Worm (Caenorhabditis elegans) whole organism, midembryonic: ENCODE data around the gene famk-1.

Experiments used
- T22C8.4 ChIP-seq: fragments of 200-800 bp; sonication (Bioruptor generic); IDR thresholded peaks from 2 replicates; pipeline ENCODE4 v1.3.6; 2022; ENCODE audit warnings: missing genetic modification characterization, missing compliant biosample characterization
- cog-1 ChIP-seq: sonication (generic microtip); optimal IDR thresholded peaks from 2 replicates; lab custom pipeline; 2016; ENCODE audit warnings: missing genetic modification characterization, missing compliant biosample characterization
- flt-1 ChIP-seq: fragments of 200-800 bp; sonication (Bioruptor generic); IDR thresholded peaks from 2 replicates; pipeline ENCODE4 v1.3.6; 2022; ENCODE audit warnings: missing genetic modification characterization, missing compliant biosample characterization
- klf-2 ChIP-seq: fragments of 200-800 bp; sonication (Bioruptor generic); conservative IDR thresholded peaks from 2 replicates; pipeline ENCODE4 v1.3.6; 2022; ENCODE audit warnings: missing genetic modification reagents, missing genetic modification characterization, missing compliant biosample characterization
- med-1 ChIP-seq: sonication (generic microtip); optimal IDR thresholded peaks from 2 replicates; lab custom pipeline; 2017; ENCODE audit warnings: missing genetic modification characterization, mild to moderate bottlenecking, missing compliant biosample characterization, antibody characterized with exemption, missing genetic modification reagents; ENCODE audit not compliant: insufficient read depth
- ref-1 ChIP-seq: fragments of 200-800 bp; sonication (Bioruptor generic); conservative IDR thresholded peaks from 2 replicates; pipeline ENCODE4 v1.3.6; 2022; ENCODE audit warnings: missing genetic modification reagents, missing genetic modification characterization, missing compliant biosample characterization
- tab-1 ChIP-seq: fragments of 200-800 bp; sonication (Bioruptor generic); IDR thresholded peaks from 2 replicates; pipeline ENCODE4 v1.3.6; 2022; ENCODE audit warnings: missing genetic modification characterization, missing compliant biosample characterization
- ztf-23 ChIP-seq: fragments of 200-800 bp; sonication (Bioruptor generic); IDR thresholded peaks from 2 replicates; pipeline ENCODE4 v1.3.6; 2022; ENCODE audit warnings: missing genetic modification reagents, missing genetic modification characterization, missing compliant biosample characterization
- ztf-29 ChIP-seq: fragments of 200-800 bp; sonication (Bioruptor generic); IDR thresholded peaks from 2 replicates; pipeline ENCODE4 v1.3.6; 2022; ENCODE audit warnings: missing genetic modification reagents, missing genetic modification characterization, missing compliant biosample characterization

The famk-1 gene

DNA sequence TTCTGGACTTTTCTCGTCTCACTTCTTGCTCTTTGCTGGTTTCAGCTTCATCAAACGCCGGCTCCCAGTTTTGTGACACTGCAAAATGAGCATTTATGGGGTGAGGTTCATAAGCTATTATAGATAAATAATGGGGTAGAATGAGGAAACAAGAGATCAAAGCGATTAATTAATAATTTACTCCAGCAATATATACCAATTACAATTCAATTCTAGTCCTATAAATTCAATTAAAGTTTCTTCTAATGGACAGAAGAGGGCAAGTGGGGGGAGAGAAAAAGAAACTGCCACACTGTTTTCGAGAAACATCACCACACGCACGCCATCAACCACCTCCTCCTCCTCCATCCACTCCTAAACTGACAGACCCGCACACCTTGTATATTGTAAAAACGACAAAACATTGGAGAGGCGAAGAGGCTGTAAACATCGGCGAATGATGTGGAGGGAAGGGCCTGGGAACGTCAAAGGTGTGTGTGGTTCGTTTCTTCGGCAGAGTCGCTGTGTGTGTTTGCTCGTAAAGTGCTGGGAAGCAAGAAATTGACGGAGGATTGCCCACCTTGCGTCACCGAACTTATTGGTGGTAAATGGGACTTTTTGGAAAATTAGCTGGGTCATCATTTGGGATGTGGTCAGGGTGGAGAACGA is at the start of gene famk-1, which contains the start of gene H03A11.13:
Gene famk-1 (minus strand): TSS at position 78 of the 648 bp plus-strand sequence.
Gene H03A11.13 (minus strand): TSS at position 51 of the 648 bp plus-strand sequence.
- TF ChIP-seq ref-1 (GFP tag; lab: Robert Waterston, UW) (no peak), T22C8.4 (no peak), flt-1 (GFP tag; lab: Robert Waterston, UW) (no peak)

DNA sequence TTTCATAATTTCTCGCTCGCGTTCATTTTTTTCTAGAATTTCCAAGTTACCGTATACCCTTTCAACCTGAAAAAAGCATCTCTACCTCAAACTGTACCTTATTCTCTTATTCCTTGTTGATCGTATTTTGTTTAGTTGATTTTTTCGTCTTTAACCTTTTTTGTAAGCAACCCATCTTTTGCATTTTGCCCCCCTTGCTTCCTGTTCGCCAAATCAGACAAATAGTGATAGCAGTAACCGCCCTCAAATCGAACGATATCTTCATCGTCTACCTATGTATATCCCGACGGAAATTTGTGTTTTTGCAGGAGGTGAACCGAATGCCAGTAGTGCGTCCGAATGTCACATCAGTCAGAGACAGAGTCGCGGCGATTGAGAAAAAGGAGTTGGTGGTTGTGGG is 49.4 kb upstream of the famk-1 start, which contains the start of gene F46F2.5:
Gene F46F2.5 (plus strand): TSS at position 301 of the 400 bp plus-strand sequence.
- no peak for TF ChIP-seq ztf-29 (GFP tag; lab: Robert Waterston, UW)
- no peak for TF ChIP-seq klf-2
- TF ChIP-seq ztf-23 (GFP tag; lab: Robert Waterston, UW) = no peak
- TF ChIP-seq tab-1 = no peak
- TF ChIP-seq ref-1 (GFP tag; lab: Robert Waterston, UW) = no peak

DNA sequence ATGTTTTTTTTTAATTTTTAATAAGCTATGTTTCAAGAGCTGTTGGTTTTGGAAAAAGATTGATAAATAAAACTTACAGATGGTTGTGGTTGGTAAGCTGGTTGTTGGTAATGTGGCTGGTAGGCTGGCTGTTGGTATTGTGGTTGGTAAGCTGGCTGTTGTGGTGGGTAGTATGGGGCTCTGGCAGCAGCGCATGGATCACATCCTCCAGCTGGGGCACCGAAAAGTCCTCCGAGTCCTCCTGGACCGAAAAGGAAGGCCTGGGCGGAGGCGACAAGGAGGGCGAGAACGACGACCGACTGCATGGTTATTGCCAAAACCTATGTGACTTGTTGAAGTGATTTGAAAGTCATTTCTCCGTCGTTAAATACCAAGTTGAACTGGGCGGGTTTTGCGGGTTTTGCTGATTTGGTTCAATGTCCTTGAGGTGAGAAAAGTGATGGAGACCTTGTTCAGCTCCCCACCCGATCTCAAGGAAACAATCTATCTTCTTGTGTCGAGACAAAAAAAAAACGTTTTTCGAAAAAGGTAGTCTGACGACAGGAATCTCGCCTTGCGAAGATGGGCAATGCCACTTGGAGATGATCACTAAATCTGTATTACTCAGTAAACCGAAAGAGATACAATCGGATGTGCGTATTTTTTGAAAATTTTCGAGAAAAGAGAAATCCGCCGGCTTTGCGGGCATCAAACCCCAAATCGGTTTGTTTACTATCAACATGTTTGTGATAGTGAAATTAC is 47.1 kb upstream of the famk-1 start, which contains the start of gene F46F2.3:
Gene F46F2.3 (minus strand): TSS at position 341 of the 741 bp plus-strand sequence.
- TF ChIP-seq ztf-29 (GFP tag; lab: Robert Waterston, UW) (no peak), T22C8.4 (no peak), flt-1 (GFP tag; lab: Robert Waterston, UW) (no peak), tab-1 (no peak), cog-1 (tag; lab: Kevin White, UChicago) (no peak), ref-1 (GFP tag; lab: Robert Waterston, UW) (no peak), med-1 (GFP tag; lab: Kevin White, UChicago) (no peak), ztf-23 (GFP tag; lab: Robert Waterston, UW) (no peak), klf-2 (no peak)

DNA sequence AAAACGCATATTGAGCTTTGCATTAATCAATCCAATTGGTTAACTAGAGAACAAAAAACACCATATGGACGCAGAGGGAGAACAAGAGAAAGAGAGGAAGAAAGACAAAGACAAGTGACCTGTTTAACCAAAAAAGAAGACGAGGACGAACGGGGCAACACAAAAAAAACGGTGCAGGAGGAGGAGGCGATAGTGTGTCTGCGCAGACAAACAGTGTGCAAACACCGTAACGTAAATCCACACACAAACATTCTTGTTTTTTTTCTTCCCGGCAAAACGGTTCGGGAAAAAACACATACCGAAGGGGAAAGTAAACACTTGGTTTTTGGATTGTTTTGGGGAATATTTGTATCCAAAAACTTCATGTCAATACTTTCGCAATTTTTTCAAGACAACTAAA is 33.5 kb upstream of the famk-1 start:
- TF ChIP-seq flt-1 (GFP tag; lab: Robert Waterston, UW) (peak; percentile 53; the same call in 1 of the 2 replicates), ztf-29 (GFP tag; lab: Robert Waterston, UW) (no peak)

DNA sequence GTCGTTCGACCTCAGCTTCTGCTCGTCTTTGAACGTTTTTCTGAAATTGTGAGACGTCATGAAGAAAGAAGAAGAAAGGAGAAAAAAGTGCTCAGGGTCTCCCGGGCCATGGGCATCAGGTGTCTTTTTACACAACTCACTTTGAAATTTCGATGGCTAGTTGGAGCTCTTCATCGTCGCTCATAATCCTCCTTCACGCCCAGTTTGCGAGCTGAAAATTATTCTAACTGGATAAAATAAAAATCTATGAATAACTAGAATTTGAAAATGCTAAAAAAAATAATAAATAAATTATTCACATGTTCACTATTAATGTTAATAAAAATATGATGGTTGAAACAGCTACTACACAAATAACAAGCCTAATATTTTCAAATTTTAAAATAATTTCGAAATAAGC is 33.1 kb upstream of the famk-1 start, which contains the start of gene piki-1:
Gene piki-1 (minus strand): TSS at position 218 of the 400 bp plus-strand sequence.
- no peak for TF ChIP-seq ref-1 (GFP tag; lab: Robert Waterston, UW)
- TF ChIP-seq flt-1 (GFP tag; lab: Robert Waterston, UW) = no peak
- TF ChIP-seq ztf-29 (GFP tag; lab: Robert Waterston, UW) = no peak
- no peak for TF ChIP-seq T22C8.4
- TF ChIP-seq med-1 (GFP tag; lab: Kevin White, UChicago) = no peak
- no peak for TF ChIP-seq tab-1
- TF ChIP-seq cog-1 (tag; lab: Kevin White, UChicago) = no peak
- no peak for TF ChIP-seq ztf-23 (GFP tag; lab: Robert Waterston, UW)
- TF ChIP-seq klf-2 = no peak

DNA sequence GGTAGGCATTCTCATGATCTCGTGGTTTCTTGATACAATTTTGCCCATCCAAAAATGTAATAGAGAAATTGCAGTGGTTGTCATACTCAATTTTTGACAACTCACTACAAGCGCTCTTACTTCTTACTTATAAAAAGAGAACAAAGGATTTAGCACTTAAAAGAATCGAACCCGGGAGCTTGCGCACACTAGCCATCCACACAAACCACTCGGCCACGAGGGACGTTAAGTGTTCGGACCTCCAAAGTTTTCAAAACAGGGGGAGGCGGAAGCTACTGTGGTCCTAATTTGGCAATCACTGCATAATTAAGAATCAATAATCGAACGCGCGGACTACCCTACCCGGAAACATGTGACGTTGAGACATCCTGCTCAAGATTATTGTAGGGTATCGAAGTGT is 29.7 kb upstream of the famk-1 start:
- TF ChIP-seq ref-1 (GFP tag; lab: Robert Waterston, UW) (no peak), T22C8.4 (0 out of 2 replicates have a peak, but pooled peaks have one; percentile 16)

DNA sequence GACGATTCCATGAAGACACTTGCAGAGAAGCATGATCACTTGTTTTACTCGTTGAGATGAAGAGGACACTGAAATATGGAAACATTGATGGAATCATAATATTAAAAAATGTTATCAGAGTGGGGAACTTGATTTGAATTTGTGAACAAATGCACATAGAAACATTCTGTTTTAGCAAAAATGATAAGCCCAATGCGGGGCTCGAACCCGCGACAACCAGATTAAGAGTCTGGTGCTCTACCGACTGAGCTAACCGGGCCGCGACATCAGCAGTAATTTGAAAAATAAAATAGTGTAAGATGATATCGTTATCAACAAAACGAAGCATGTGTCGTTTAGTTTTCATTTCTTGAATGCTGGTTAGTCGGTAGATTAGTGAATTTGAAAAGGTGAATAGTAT is 28.1 kb upstream of the famk-1 start:
- TF ChIP-seq ztf-29 (GFP tag; lab: Robert Waterston, UW) = no peak
- TF ChIP-seq tab-1 = no peak
- TF ChIP-seq med-1 (GFP tag; lab: Kevin White, UChicago) = no peak
- TF ChIP-seq cog-1 (tag; lab: Kevin White, UChicago) = no peak
- TF ChIP-seq klf-2 = no peak
- TF ChIP-seq ref-1 (GFP tag; lab: Robert Waterston, UW) = no peak
- TF ChIP-seq ztf-23 (GFP tag; lab: Robert Waterston, UW) = no peak
- TF ChIP-seq flt-1 (GFP tag; lab: Robert Waterston, UW) = no peak
- TF ChIP-seq T22C8.4 = no peak

DNA sequence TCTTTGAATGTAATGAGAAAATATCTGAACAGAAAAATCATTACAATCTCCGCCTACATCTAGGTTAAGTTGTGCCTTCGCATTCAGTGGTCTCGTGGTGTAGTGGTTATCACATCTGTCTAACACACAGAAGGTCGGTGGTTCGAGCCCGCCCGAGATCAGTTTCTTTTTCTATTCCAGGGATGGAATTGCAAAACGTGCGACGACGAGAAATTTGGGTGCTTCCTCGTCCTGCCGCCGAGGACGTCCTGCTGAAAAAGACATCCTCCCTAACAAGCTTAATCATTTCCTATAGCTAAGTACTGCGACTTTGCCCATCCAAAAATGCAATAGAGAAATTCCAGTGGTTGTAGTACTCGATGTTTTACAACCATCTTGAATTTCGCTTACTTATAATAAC is 23.0 kb upstream of the famk-1 start:
- TF ChIP-seq klf-2 (0 out of 2 replicates have a peak, but pooled peaks have one; percentile 16), ztf-23 (GFP tag; lab: Robert Waterston, UW) (no peak), ztf-29 (GFP tag; lab: Robert Waterston, UW) (no peak; the same call in 1 of the 2 replicates), flt-1 (GFP tag; lab: Robert Waterston, UW) (peak; percentile 60; the same call in 1 of the 2 replicates), med-1 (GFP tag; lab: Kevin White, UChicago) (no peak)

DNA sequence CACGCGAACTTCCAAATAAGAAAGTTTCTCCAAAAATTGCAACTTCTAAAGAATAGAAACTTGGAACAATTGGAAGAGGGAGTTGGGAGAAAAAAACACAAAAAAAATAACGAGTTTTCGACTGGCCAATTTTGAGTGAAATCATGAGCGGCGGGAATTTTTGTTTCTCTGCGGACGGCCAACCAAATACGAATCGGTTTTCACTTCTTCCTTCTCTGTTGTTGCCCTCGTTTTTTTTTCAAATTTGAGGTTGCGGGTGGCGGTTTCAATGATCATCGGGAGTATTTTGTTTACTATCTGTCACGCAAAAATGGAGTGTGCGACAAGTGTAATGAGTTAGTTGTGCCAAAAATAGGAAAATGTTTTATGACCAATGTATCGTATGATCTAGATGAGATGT is 20.6 kb upstream of the famk-1 start:
- TF ChIP-seq med-1 (GFP tag; lab: Kevin White, UChicago) (no peak), ztf-23 (GFP tag; lab: Robert Waterston, UW) (no peak), ztf-29 (GFP tag; lab: Robert Waterston, UW) (no peak), tab-1 (no peak), flt-1 (GFP tag; lab: Robert Waterston, UW) (no peak), cog-1 (tag; lab: Kevin White, UChicago) (no peak), klf-2 (no peak), ref-1 (GFP tag; lab: Robert Waterston, UW) (no peak), T22C8.4 (no peak)

DNA sequence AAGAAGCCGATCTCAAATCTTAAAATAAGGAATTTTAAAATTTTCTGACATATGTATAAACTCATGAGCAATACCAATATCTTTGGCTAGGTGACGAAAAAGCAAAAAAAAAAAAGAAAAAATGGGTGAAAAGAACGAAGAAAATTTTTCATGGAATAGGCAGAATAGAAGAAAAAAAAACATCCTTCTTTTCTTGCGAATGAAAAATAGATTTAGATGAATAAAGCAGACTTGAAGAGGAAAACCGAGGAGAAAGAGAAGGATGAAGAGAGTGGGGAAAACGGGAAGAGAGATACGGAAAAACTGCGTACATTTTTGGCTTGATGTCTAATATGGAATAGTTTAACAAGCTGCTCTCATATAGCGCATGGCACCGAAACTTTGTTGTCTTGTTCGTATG is 18.7 kb upstream of the famk-1 start:
- TF ChIP-seq ztf-23 (GFP tag; lab: Robert Waterston, UW) = no peak
- no peak for TF ChIP-seq cog-1 (tag; lab: Kevin White, UChicago)
- no peak for TF ChIP-seq ztf-29 (GFP tag; lab: Robert Waterston, UW)
- TF ChIP-seq T22C8.4 = no peak
- TF ChIP-seq flt-1 (GFP tag; lab: Robert Waterston, UW) = no peak
- TF ChIP-seq tab-1 = no peak
- TF ChIP-seq med-1 (GFP tag; lab: Kevin White, UChicago) = no peak
- TF ChIP-seq ref-1 (GFP tag; lab: Robert Waterston, UW) = no peak
- TF ChIP-seq klf-2 = no peak
